Worm (Caenorhabditis elegans) whole organism, early embryonic: ENCODE results near the gene ceh-39.

Experiments
- aly-1 ChIP-seq: sonication (generic microtip); optimal IDR thresholded peaks from 2 replicates; lab custom pipeline; 2016; ENCODE audit warnings: missing genetic modification characterization, missing compliant biosample characterization
- ama-1 ChIP-seq: fragments of 150-350 bp; optimal IDR thresholded peaks from 2 replicates; lab custom pipeline; 2014
- hnd-1 ChIP-seq: sonication (generic microtip); optimal IDR thresholded peaks from 2 replicates; lab custom pipeline; 2016; ENCODE audit warnings: missing genetic modification characterization, missing compliant biosample characterization

DNA sequence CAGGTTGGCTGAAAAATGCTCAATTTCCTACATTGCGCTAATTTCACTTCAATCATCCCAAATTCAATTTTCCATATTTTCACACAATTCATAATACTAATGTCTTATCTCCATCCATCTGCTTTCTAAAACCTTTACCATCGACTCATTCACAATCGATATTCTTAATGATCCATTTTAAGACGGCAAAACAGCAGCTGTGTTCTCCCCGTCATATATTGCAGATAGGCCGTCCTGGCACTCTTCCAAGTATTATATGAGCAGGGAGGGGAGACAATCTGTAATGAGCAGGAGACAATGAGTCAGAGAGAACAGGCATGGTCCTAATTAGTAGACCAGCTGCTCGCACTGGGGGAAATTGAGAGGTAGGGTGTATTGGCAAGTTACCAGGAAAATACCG lies 1.8 kb upstream of the ceh-39 start:
- TF ChIP-seq ama-1 (no peak), aly-1 (tag; lab: Kevin White, UChicago) (no peak), hnd-1 (tag; lab: Kevin White, UChicago) (no peak)
